Fruit fly (Drosophila melanogaster) whole organism, embryonic: ENCODE results near the gene unc-119.
A peak's percentile ranks its signal among the peaks of the same experiment; 100 is the strongest.

Experiments used
- Atf3 ChIP-seq: fragments of 200-800 bp; sonication (Bioruptor generic); optimal IDR thresholded peaks from 3 replicates; lab custom pipeline; 2016; ENCODE audit warnings: missing biosample characterization, missing genetic modification characterization
- Awh ChIP-seq: fragments of 200-800 bp; sonication (Bioruptor generic); IDR thresholded peaks from 2 replicates; pipeline ENCODE4, ENCODE4 v1.3.6; 2022; ENCODE audit warnings: missing biosample characterization, missing genetic modification characterization
- Bdp1 ChIP-seq: fragments of 200-800 bp; sonication (Bioruptor generic); optimal IDR thresholded peaks from 3 replicates; lab custom pipeline; 2016; ENCODE audit warnings: missing biosample characterization, missing genetic modification characterization
- CG10267 ChIP-seq: fragments of 200-800 bp; sonication (Bioruptor generic); optimal IDR thresholded peaks from 2 replicates; lab custom pipeline; 2018; ENCODE audit warnings: missing biosample characterization, mild to moderate bottlenecking, missing genetic modification characterization, moderate library complexity
- CG10321 ChIP-seq: fragments of 200-800 bp; sonication (Bioruptor generic); IDR thresholded peaks from 2 replicates; pipeline ENCODE4 v1.3.6; 2022; ENCODE audit warnings: missing biosample characterization, missing genetic modification characterization
- CG10543 ChIP-seq: fragments of 200-800 bp; sonication (Bioruptor generic); optimal IDR thresholded peaks from 3 replicates; lab custom pipeline; 2017; ENCODE audit warnings: missing biosample characterization, mild to moderate bottlenecking, missing genetic modification characterization, moderate library complexity
- CG10959 ChIP-seq: fragments of 200-800 bp; sonication (Bioruptor generic); IDR thresholded peaks from 2 replicates; pipeline ENCODE4 v1.3.6; 2022; ENCODE audit warnings: missing biosample characterization, missing genetic modification characterization
- CG12219 ChIP-seq: fragments of 200-800 bp; sonication (Bioruptor generic); optimal IDR thresholded peaks from 3 replicates; lab custom pipeline; 2018; ENCODE audit warnings: missing biosample characterization, mild to moderate bottlenecking, missing genetic modification characterization
- CG12769 ChIP-seq: fragments of 200-800 bp; sonication (Bioruptor generic); optimal IDR thresholded peaks from 2 replicates; lab custom pipeline; 2019; ENCODE audit warnings: missing biosample characterization, mild to moderate bottlenecking, missing genetic modification characterization, moderate library complexity
- CG14014 ChIP-seq: fragments of 200-800 bp; sonication (Bioruptor generic); IDR thresholded peaks from 2 replicates; pipeline ENCODE4 v1.3.6; 2022; ENCODE audit warnings: missing biosample characterization, missing genetic modification characterization
- CG1603 ChIP-seq: fragments of 200-800 bp; sonication (Bioruptor generic); optimal IDR thresholded peaks from 2 replicates; lab custom pipeline; 2019; ENCODE audit warnings: missing biosample characterization, mild to moderate bottlenecking, missing genetic modification characterization, moderate library complexity
- CG18599 ChIP-seq: fragments of 200-800 bp; sonication (Bioruptor generic); optimal IDR thresholded peaks from 3 replicates; lab custom pipeline; 2017; ENCODE audit warnings: missing biosample characterization, missing genetic modification characterization, mild to moderate bottlenecking, moderate library complexity, missing genetic modification reagents
- CG2678 ChIP-seq: fragments of 200-800 bp; sonication (Bioruptor generic); optimal IDR thresholded peaks from 3 replicates; lab custom pipeline; 2019; ENCODE audit warnings: missing biosample characterization, mild to moderate bottlenecking, missing genetic modification characterization, moderate library complexity
- CG4282 ChIP-seq: fragments of 200-800 bp; sonication (Bioruptor generic); optimal IDR thresholded peaks from 2 replicates; lab custom pipeline; 2016; ENCODE audit warnings: missing biosample characterization, missing genetic modification characterization
- CG7745 ChIP-seq: fragments of 200-800 bp; sonication (Bioruptor generic); optimal IDR thresholded peaks from 2 replicates; lab custom pipeline; 2018; ENCODE audit warnings: missing biosample characterization, mild to moderate bottlenecking, missing genetic modification characterization, moderate library complexity
- CG7928 ChIP-seq: fragments of 200-800 bp; sonication (Bioruptor generic); optimal IDR thresholded peaks from 2 replicates; lab custom pipeline; 2017; ENCODE audit warnings: missing biosample characterization, mild to moderate bottlenecking, missing genetic modification characterization
- CG8924 ChIP-seq: fragments of 200-800 bp; optimal IDR thresholded peaks from 3 replicates; lab custom pipeline; 2019; ENCODE audit warnings: missing biosample characterization, mild to moderate bottlenecking, missing genetic modification characterization, moderate library complexity
- CG9609 ChIP-seq: fragments of 200-800 bp; sonication (Bioruptor generic); optimal IDR thresholded peaks from 3 replicates; lab custom pipeline; 2016; ENCODE audit warnings: missing biosample characterization, missing genetic modification characterization
- CG9932 ChIP-seq: fragments of 200-800 bp; sonication (Bioruptor generic); IDR thresholded peaks from 2 replicates; pipeline ENCODE4 v1.3.6; 2022; ENCODE audit warnings: missing biosample characterization, missing genetic modification characterization
- CHES-1-like ChIP-seq: fragments of 200-800 bp; sonication (Bioruptor generic); optimal IDR thresholded peaks from 2 replicates; lab custom pipeline; 2016; ENCODE audit warnings: missing biosample characterization, missing genetic modification characterization
- Chrac-16 ChIP-seq: fragments of 200-800 bp; sonication (Bioruptor generic); optimal IDR thresholded peaks from 3 replicates; lab custom pipeline; 2016; ENCODE audit warnings: missing biosample characterization, missing genetic modification characterization
- CoRest ChIP-seq: fragments of 200-800 bp; sonication (Bioruptor generic); optimal IDR thresholded peaks from 3 replicates; lab custom pipeline; 2018; ENCODE audit warnings: missing biosample characterization, mild to moderate bottlenecking, missing genetic modification characterization, moderate library complexity
- CrebB ChIP-seq: fragments of 200-800 bp; sonication (Bioruptor generic); optimal IDR thresholded peaks from 3 replicates; lab custom pipeline; 2018; ENCODE audit warnings: missing biosample characterization, mild to moderate bottlenecking, missing genetic modification characterization
- Dad ChIP-seq: fragments of 200-800 bp; sonication (Bioruptor generic); optimal IDR thresholded peaks from 3 replicates; lab custom pipeline; 2016; ENCODE audit warnings: missing biosample characterization, missing genetic modification characterization
- Dip2 ChIP-seq: fragments of 200-800 bp; sonication (Bioruptor generic); IDR thresholded peaks from 2 replicates; pipeline ENCODE4 v1.3.6; 2022; ENCODE audit warnings: missing biosample characterization, missing genetic modification characterization
- Dip3 ChIP-seq: fragments of 200-800 bp; sonication (Bioruptor generic); optimal IDR thresholded peaks from 3 replicates; lab custom pipeline; 2016; ENCODE audit warnings: missing biosample characterization, missing genetic modification characterization
- Drgx ChIP-seq: fragments of 200-800 bp; sonication (Bioruptor generic); IDR thresholded peaks from 2 replicates; pipeline ENCODE4 v1.3.6; 2022; ENCODE audit warnings: missing biosample characterization, missing genetic modification characterization
- E2f1 ChIP-seq: fragments of 200-800 bp; sonication (Bioruptor generic); IDR thresholded peaks from 2 replicates; pipeline ENCODE4 v1.3.6; 2022; ENCODE audit warnings: missing biosample characterization, missing genetic modification characterization
- Ets97D ChIP-seq: fragments of 200-800 bp; sonication (Bioruptor generic); optimal IDR thresholded peaks from 3 replicates; lab custom pipeline; 2016; ENCODE audit warnings: missing biosample characterization, missing genetic modification characterization
- Hr51 ChIP-seq, 2 experiments: fragments of 200-800 bp; sonication (Bioruptor generic); optimal IDR thresholded peaks; 2 replicates in 1 of 2; 3 replicates in 1 of 2; lab custom pipeline; 2016 to 2018; ENCODE audit warnings: missing biosample characterization in 2 of 2, missing genetic modification characterization in 2 of 2, mild to moderate bottlenecking in 1 of 2, moderate library complexity in 1 of 2
- Hr78 ChIP-seq, 2 experiments: fragments of 200-800 bp in 1 of 2; fragments of >200 bp in 1 of 2; sonication (Bioruptor generic) in 1 of 2; optimal IDR thresholded peaks; 2 replicates each; lab custom pipeline; 2017 to 2019; ENCODE audit warnings: missing biosample characterization in 2 of 2, missing genetic modification characterization in 2 of 2, mild to moderate bottlenecking in 1 of 2, moderate library complexity in 1 of 2
- Med ChIP-seq: fragments of 200-800 bp; sonication (Bioruptor generic); peaks from one replicate; lab custom pipeline; 2016; ENCODE audit warnings: missing biosample characterization, missing genetic modification characterization, mild to moderate bottlenecking, inconsistent platforms, moderate library complexity
- Poxn ChIP-seq: fragments of 200-800 bp; sonication (Bioruptor generic); IDR thresholded peaks from 2 replicates; pipeline ENCODE4 v1.3.6; 2022; ENCODE audit warnings: missing biosample characterization, missing genetic modification characterization
- Rfx ChIP-seq: fragments of 200-800 bp; sonication (Bioruptor generic); IDR thresholded peaks from 2 replicates; pipeline ENCODE4 v1.3.6; 2022; ENCODE audit warnings: missing biosample characterization, missing genetic modification characterization
- Spps ChIP-seq: fragments of 200-800 bp; sonication (Bioruptor generic); optimal IDR thresholded peaks from 2 replicates; lab custom pipeline; 2018; ENCODE audit warnings: missing biosample characterization, mild to moderate bottlenecking, missing genetic modification characterization
- Sry-δ ChIP-seq: fragments of 200-800 bp; sonication (Bioruptor generic); optimal IDR thresholded peaks from 2 replicates; lab custom pipeline; 2016; ENCODE audit warnings: missing biosample characterization, missing genetic modification characterization
- bbx ChIP-seq: fragments of 200-800 bp; sonication (Bioruptor generic); IDR thresholded peaks from 2 replicates; pipeline ENCODE4 v1.3.6; 2022; ENCODE audit warnings: missing biosample characterization, missing genetic modification characterization; ENCODE audit not compliant: partially characterized antibody
- corto ChIP-seq: fragments of 200-800 bp; sonication (Bioruptor generic); optimal IDR thresholded peaks from 2 replicates; lab custom pipeline; 2016; ENCODE audit warnings: missing biosample characterization, mild to moderate bottlenecking, missing genetic modification characterization, moderate library complexity
- croc ChIP-seq: fragments of 200-800 bp; sonication (Bioruptor generic); conservative IDR thresholded peaks from 3 replicates; pipeline ENCODE4 v1.3.6; 2022; ENCODE audit warnings: missing biosample characterization, missing genetic modification characterization
- dan ChIP-seq: fragments of 200-800 bp; sonication (Bioruptor generic); IDR thresholded peaks from 2 replicates; pipeline ENCODE4 v1.3.6; 2022; ENCODE audit warnings: missing biosample characterization, missing genetic modification characterization
- danr ChIP-seq: fragments of 200-800 bp; sonication (Bioruptor generic); IDR thresholded peaks from 2 replicates; pipeline ENCODE4 v1.3.6; 2022; ENCODE audit warnings: missing biosample characterization, missing genetic modification characterization
- fd102C ChIP-seq: fragments of 200-800 bp; sonication (Bioruptor generic); optimal IDR thresholded peaks from 2 replicates; lab custom pipeline; 2018; ENCODE audit warnings: missing biosample characterization, mild to moderate bottlenecking, missing genetic modification characterization, moderate library complexity
- gcm2 ChIP-seq: fragments of 200-800 bp; sonication (Bioruptor generic); optimal IDR thresholded peaks from 2 replicates; lab custom pipeline; 2016; ENCODE audit warnings: missing biosample characterization, missing genetic modification characterization
- ind ChIP-seq: fragments of 200-800 bp; sonication (Bioruptor generic); optimal IDR thresholded peaks from 3 replicates; lab custom pipeline; 2016; ENCODE audit warnings: missing biosample characterization, missing genetic modification characterization
- maf-S ChIP-seq: fragments of 200-800 bp; sonication (Bioruptor generic); optimal IDR thresholded peaks from 2 replicates; lab custom pipeline; 2016; ENCODE audit warnings: missing biosample characterization, missing genetic modification characterization
- otp ChIP-seq: fragments of 200-800 bp; sonication (Bioruptor generic); IDR thresholded peaks from 3 replicates; pipeline ENCODE4, ENCODE4 v1.3.6; 2022; ENCODE audit warnings: missing biosample characterization, missing genetic modification characterization
- pnt ChIP-seq: fragments of 200-800 bp; sonication (Bioruptor generic); optimal IDR thresholded peaks from 3 replicates; lab custom pipeline; 2016; ENCODE audit warnings: missing biosample characterization, missing genetic modification characterization
- pum ChIP-seq: fragments of 200-800 bp; sonication (Bioruptor generic); optimal IDR thresholded peaks from 2 replicates; lab custom pipeline; 2016; ENCODE audit warnings: missing biosample characterization, missing genetic modification characterization
- sqz ChIP-seq: fragments of 200-800 bp; sonication (Bioruptor generic); optimal IDR thresholded peaks from 3 replicates; lab custom pipeline; 2018; ENCODE audit warnings: missing biosample characterization, mild to moderate bottlenecking, missing genetic modification characterization
- toy ChIP-seq: fragments of 200-800 bp; sonication (Bioruptor generic); IDR thresholded peaks from 2 replicates; pipeline ENCODE4 v1.3.6; 2022; ENCODE audit warnings: missing biosample characterization, missing genetic modification characterization
- vfl ChIP-seq: fragments of 200-800 bp; sonication (Bioruptor generic); optimal IDR thresholded peaks from 2 replicates; lab custom pipeline; 2016; ENCODE audit warnings: missing biosample characterization, missing genetic modification characterization

unc-119 gene

dm6 chrX:7290811-7291515 lies at the start of gene unc-119 (continued):
- peak; percentile 84 for TF ChIP-seq Ets97D
- no peak for TF ChIP-seq Rfx (GFP tag; lab: Robert Waterston, UW)
- no peak for TF ChIP-seq CG10959
- TF ChIP-seq CG10321 (GFP tag; lab: Robert Waterston, UW) = no peak
- TF ChIP-seq ind (GFP tag; lab: Kevin White, UChicago) = no peak
- TF ChIP-seq Dip2 = no peak
- TF ChIP-seq pnt (GFP tag; lab: Kevin White, UChicago) = no peak
- peak; percentile 14 for TF ChIP-seq CHES-1-like (GFP tag; lab: Kevin White, UChicago)
- TF ChIP-seq CG2678 (tag; lab: Kevin White, UChicago) = no peak
- TF ChIP-seq CG9609 (GFP tag; lab: Kevin White, UChicago) = no peak
- peak; percentile 25 for TF ChIP-seq CG12769 (tag; lab: Kevin White, UChicago)
- TF ChIP-seq Sry-δ (GFP tag; lab: Kevin White, UChicago) = peak; percentile 76
- TF ChIP-seq Hr51 (GFP tag; optimal IDR thresholded peaks at IDR 0.05; lab: Kevin White, UChicago) = no peak
- no peak for TF ChIP-seq Chrac-16 (GFP tag; lab: Kevin White, UChicago)
- TF ChIP-seq dan = no peak
- no peak for TF ChIP-seq CrebB
- TF ChIP-seq vfl (GFP tag; lab: Kevin White, UChicago) = no peak
- peak; percentile 77 for TF ChIP-seq bbx (GFP tag; lab: Robert Waterston, UW)
- TF ChIP-seq pum (GFP tag; lab: Kevin White, UChicago) = no peak
- peak; percentile 86 for TF ChIP-seq Med (GFP tag; lab: Kevin White, UChicago)
- TF ChIP-seq Dip3 (GFP tag; lab: Kevin White, UChicago) = no peak
- no peak for TF ChIP-seq Drgx (GFP tag; lab: Robert Waterston, UW)
- TF ChIP-seq CG7928 (GFP tag; lab: Kevin White, UChicago) = no peak
- TF ChIP-seq corto = no peak
- no peak for TF ChIP-seq CG18599
- peak; percentile 40 for TF ChIP-seq CG8924
- TF ChIP-seq Poxn (GFP tag; lab: Robert Waterston, UW) = no peak
- TF ChIP-seq gcm2 (GFP tag; lab: Kevin White, UChicago) = no peak
- no peak for TF ChIP-seq Dad
- TF ChIP-seq Bdp1 (GFP tag; lab: Kevin White, UChicago) = no peak
- TF ChIP-seq Awh (GFP tag; lab: Robert Waterston, UW) = no peak
- no peak for TF ChIP-seq Hr78 (GFP tag; optimal IDR thresholded peaks at IDR 0.05; lab: Kevin White, UChicago)
- no peak for TF ChIP-seq danr (GFP tag; lab: Robert Waterston, UW)
- TF ChIP-seq maf-S (GFP tag; lab: Kevin White, UChicago) = no peak
- peak; percentile 78 for TF ChIP-seq sqz (GFP tag; lab: Kevin White, UChicago)
- no peak for TF ChIP-seq CG7745 (tag; lab: Kevin White, UChicago)
- no peak for TF ChIP-seq Atf3 (GFP tag; lab: Kevin White, UChicago)
- TF ChIP-seq CG10267 = peak; percentile 34
- TF ChIP-seq otp = no peak
- no peak for TF ChIP-seq fd102C (GFP tag; lab: Kevin White, UChicago)
- TF ChIP-seq CG10543 (GFP tag; lab: Kevin White, UChicago) = no peak
- no peak for TF ChIP-seq CG9932 (GFP tag; lab: Robert Waterston, UW)
- TF ChIP-seq CG14014 = no peak
- TF ChIP-seq Spps (tag; lab: Kevin White, UChicago) = no peak
- no peak for TF ChIP-seq E2f1
- TF ChIP-seq toy (GFP tag; lab: Robert Waterston, UW) = no peak
- TF ChIP-seq CG12219 (GFP tag; lab: Kevin White, UChicago) = no peak
- no peak for TF ChIP-seq croc (GFP tag; lab: Robert Waterston, UW)
- TF ChIP-seq CG1603 (tag; lab: Kevin White, UChicago) = peak; percentile 96
- TF ChIP-seq CoRest (tag; lab: Kevin White, UChicago) = peak; percentile 52
- TF ChIP-seq CG4282 = no peak
